Worm (Caenorhabditis elegans) whole organism, early embryonic: Measurements from ENCODE around the gene eif-3.K.

Source experiments
- ama-1 ChIP-seq: fragments of 150-350 bp; optimal IDR thresholded peaks from 2 replicates; lab custom pipeline; 2014
- scrt-1 ChIP-seq: fragments of 200-800 bp; sonication (Bioruptor generic); IDR thresholded peaks from 2 replicates; pipeline ENCODE4 v1.3.6; 2022; ENCODE audit warnings: missing genetic modification characterization, missing compliant biosample characterization

- TF ChIP-seq scrt-1 (GFP tag; lab: Robert Waterston, UW) (no peak), ama-1 (lab: Kevin White, UChicago) (no peak)
Measured at ce11 chrV:12950812-12951528, 2.8 kb upstream of the eif-3.K start, which contains the start of the genes T16G1.9 and T16G1.18.
